Comparison of ENCODE assay signal across 8 worm cellular contexts in genomic region chrX:7306434-7306833, ce11.
TF ChIP-seq lines count a peak whose summit lies in the region.

No protein-coding gene starts in this region.

TF ChIP-seq in whole organism, L1 larva, 84 proteins besides CTCF, POLR2A, EP300 and RAD21 (continues in another document):
- no peak for TF ChIP-seq sox-4 (tag; optimal IDR thresholded peaks at IDR 0.05; lab: Kevin White, UChicago)
- TF ChIP-seq C04F5.9 (tag; optimal IDR thresholded peaks at IDR 0.05; lab: Kevin White, UChicago), result no peak
- TF ChIP-seq nhr-84 (tag; optimal IDR thresholded peaks at IDR 0.05; lab: Kevin White, UChicago), result no peak
- peak; percentile 97 for TF ChIP-seq lin-14 (GFP tag; optimal IDR thresholded peaks at IDR 0.05; lab: Kevin White, UChicago)
- peak; percentile 38 for TF ChIP-seq irx-1 (tag; optimal IDR thresholded peaks at IDR 0.05; lab: Kevin White, UChicago)
- TF ChIP-seq dsc-1 (tag; optimal IDR thresholded peaks at IDR 0.05; lab: Kevin White, UChicago), result no peak
- no peak for TF ChIP-seq pqm-1 (tag; optimal IDR thresholded peaks at IDR 0.05; lab: Kevin White, UChicago)
- no peak for TF ChIP-seq fkh-4 (tag; optimal IDR thresholded peaks at IDR 0.05; lab: Kevin White, UChicago; ENCODE audit: borderline replicate concordance)
- peak; percentile 10 to 14 for TF ChIP-seq lin-35 (GFP tag; optimal IDR thresholded peaks at IDR 0.05; lab: Kevin White, UChicago)
- no peak for TF ChIP-seq alr-1 (tag; optimal IDR thresholded peaks at IDR 0.05; lab: Kevin White, UChicago; ENCODE audit: borderline replicate concordance)
- TF ChIP-seq lir-3 (tag; optimal IDR thresholded peaks at IDR 0.05; lab: Kevin White, UChicago; ENCODE audit: poor library complexity), result peak; percentile 59

TF ChIP-seq in whole organism, L2 larva, 48 proteins besides CTCF, POLR2A, EP300 and RAD21 (continues in another document):
- TF ChIP-seq lin-11 (tag; optimal IDR thresholded peaks at IDR 0.05; lab: Kevin White, UChicago) (peak; percentile 37), sem-4 (tag; optimal IDR thresholded peaks at IDR 0.05; lab: Kevin White, UChicago) (no peak), C34F6.9 (tag; optimal IDR thresholded peaks at IDR 0.05; lab: Kevin White, UChicago) (peak; percentile 75), crh-2 (tag; optimal IDR thresholded peaks at IDR 0.05; lab: Kevin White, UChicago) (peak; percentile 85), ceh-82 (tag; optimal IDR thresholded peaks at IDR 0.05; lab: Kevin White, UChicago) (no peak), nhr-129 (tag; optimal IDR thresholded peaks at IDR 0.05; lab: Kevin White, UChicago) (peak; percentile 84), unc-62 (GFP tag; optimal IDR thresholded peaks at IDR 0.05; lab: Kevin White, UChicago) (no peak), alr-1 (tag; optimal IDR thresholded peaks at IDR 0.05; lab: Kevin White, UChicago) (no peak), zag-1 (tag; optimal IDR thresholded peaks at IDR 0.05; lab: Kevin White, UChicago) (peak; percentile 76), nhr-25 (tag; optimal IDR thresholded peaks at IDR 0.05; lab: Kevin White, UChicago) (peak; percentile 52), fos-1 (tag; optimal IDR thresholded peaks at IDR 0.05; lab: Kevin White, UChicago) (peak; percentile 73)

TF ChIP-seq in whole organism, L3 larva, 47 proteins besides CTCF, POLR2A, EP300 and RAD21 (continues in another document):
- TF ChIP-seq ceh-28 (tag; optimal IDR thresholded peaks at IDR 0.05; lab: Kevin White, UChicago) (peak; percentile 48), ceh-82 (tag; optimal IDR thresholded peaks at IDR 0.05; lab: Kevin White, UChicago) (no peak), tbx-2 (tag; optimal IDR thresholded peaks at IDR 0.05; lab: Kevin White, UChicago) (no peak), mdl-1 (tag; optimal IDR thresholded peaks at IDR 0.05; lab: Kevin White, UChicago) (peak; percentile 12), nhr-25 (tag; optimal IDR thresholded peaks at IDR 0.05; lab: Kevin White, UChicago) (no peak), nhr-67 (tag; optimal IDR thresholded peaks at IDR 0.05; lab: Kevin White, UChicago) (no peak), nhr-237 (tag; optimal IDR thresholded peaks at IDR 0.05; lab: Kevin White, UChicago) (no peak), zag-1 (tag; optimal IDR thresholded peaks at IDR 0.05; lab: Kevin White, UChicago) (no peak), ztf-11 (tag; optimal IDR thresholded peaks at IDR 0.05; lab: Kevin White, UChicago) (no peak), R02D3.7 (tag; optimal IDR thresholded peaks at IDR 0.05; lab: Kevin White, UChicago) (peak; percentile 1), nfya-1 (tag; optimal IDR thresholded peaks at IDR 0.05; lab: Kevin White, UChicago; ENCODE audit: insufficient read depth) (peak; percentile 72), unc-39 (tag; optimal IDR thresholded peaks at IDR 0.05; lab: Kevin White, UChicago) (no peak)

TF ChIP-seq in whole organism, L4 larva, 104 proteins besides CTCF, POLR2A, EP300 and RAD21 (continues in another document):
- TF ChIP-seq nhr-48 (tag; optimal IDR thresholded peaks at IDR 0.05; lab: Kevin White, UChicago) (no peak), zag-1 (tag; optimal IDR thresholded peaks at IDR 0.05; lab: Kevin White, UChicago) (no peak), nhr-237 (tag; optimal IDR thresholded peaks at IDR 0.05; lab: Kevin White, UChicago) (no peak), T26A8.4 (GFP tag; IDR thresholded peaks at IDR 0.05; lab: Robert Waterston, UW) (no peak), ceh-82 (tag; optimal IDR thresholded peaks at IDR 0.05; lab: Kevin White, UChicago) (no peak), nhr-76 (tag; optimal IDR thresholded peaks at IDR 0.05; lab: Kevin White, UChicago) (no peak), zfp-2 (tag; optimal IDR thresholded peaks at IDR 0.05; lab: Kevin White, UChicago) (no peak), snpc-4 (tag; optimal IDR thresholded peaks at IDR 0.05; lab: Kevin White, UChicago) (no peak), spr-3 (GFP tag; optimal IDR thresholded peaks at IDR 0.05; lab: Kevin White, UChicago) (no peak), T20F7.1 (GFP tag; optimal IDR thresholded peaks at IDR 0.05; lab: Kevin White, UChicago) (no peak), egl-43 (GFP tag; IDR thresholded peaks at IDR 0.05; lab: Robert Waterston, UW) (no peak; the same call in 1 of the 2 replicates), lin-15B (tag; optimal IDR thresholded peaks at IDR 0.05; lab: Kevin White, UChicago) (no peak), ceh-28 (tag; optimal IDR thresholded peaks at IDR 0.05; lab: Kevin White, UChicago) (no peak)

TF ChIP-seq in whole organism, early embryonic, 17 proteins besides CTCF, POLR2A, EP300 and RAD21:
- TF ChIP-seq F13C5.2 (tag; optimal IDR thresholded peaks at IDR 0.05; lab: Kevin White, UChicago) (peak; percentile 8), sea-1 (GFP tag; conservative IDR thresholded peaks at IDR 0.05; lab: Robert Waterston, UW) (no peak), hmg-4 (GFP tag; optimal IDR thresholded peaks at IDR 0.05; lab: Kevin White, UChicago) (peak; percentile 13)
TF ChIP-seq in whole organism, early embryonic: peak in this region for 2.

TF ChIP-seq in whole organism, late embryonic, 69 proteins besides CTCF, POLR2A, EP300 and RAD21 (continues in another document):
- no peak for TF ChIP-seq tbx-2 (tag; optimal IDR thresholded peaks at IDR 0.05; lab: Kevin White, UChicago)
- TF ChIP-seq unc-42 (tag; optimal IDR thresholded peaks at IDR 0.05; lab: Kevin White, UChicago), result no peak
- no peak for TF ChIP-seq ttx-3 (tag; optimal IDR thresholded peaks at IDR 0.05; lab: Kevin White, UChicago)
- no peak for TF ChIP-seq unc-55 (GFP tag; optimal IDR thresholded peaks at IDR 0.05; lab: Kevin White, UChicago)
- TF ChIP-seq nfya-1 (tag; optimal IDR thresholded peaks at IDR 0.05; lab: Kevin White, UChicago), result peak; percentile 63
- TF ChIP-seq sdc-2 (tag; optimal IDR thresholded peaks at IDR 0.05; lab: Kevin White, UChicago), result no peak
- no peak for TF ChIP-seq fax-1 (tag; optimal IDR thresholded peaks at IDR 0.05; lab: Kevin White, UChicago)
- no peak for TF ChIP-seq C08G9.2 (tag; optimal IDR thresholded peaks at IDR 0.05; lab: Kevin White, UChicago)
- TF ChIP-seq hlh-15 (tag; optimal IDR thresholded peaks at IDR 0.05; lab: Kevin White, UChicago), result no peak
- TF ChIP-seq syd-9 (tag; optimal IDR thresholded peaks at IDR 0.05; lab: Kevin White, UChicago), result no peak
- TF ChIP-seq dve-1 (tag; optimal IDR thresholded peaks at IDR 0.05; lab: Kevin White, UChicago), result peak; percentile 16
- TF ChIP-seq ceh-18 (tag; optimal IDR thresholded peaks at IDR 0.05; lab: Kevin White, UChicago), result peak; percentile 32
- TF ChIP-seq rnt-1 (tag; optimal IDR thresholded peaks at IDR 0.05; lab: Kevin White, UChicago), result no peak
- TF ChIP-seq ceh-2 (tag; optimal IDR thresholded peaks at IDR 0.05; lab: Kevin White, UChicago), result no peak
- TF ChIP-seq ceh-19 (GFP tag; optimal IDR thresholded peaks at IDR 0.05; lab: Kevin White, UChicago), result no peak
- no peak for TF ChIP-seq pros-1 (tag; optimal IDR thresholded peaks at IDR 0.05; lab: Kevin White, UChicago)
- TF ChIP-seq tbx-7 (tag; optimal IDR thresholded peaks at IDR 0.05; lab: Kevin White, UChicago), result no peak

TF ChIP-seq in whole organism, mixed stage, embryonic, 35 proteins besides CTCF, POLR2A, EP300 and RAD21:
- TF ChIP-seq ztf-11 (tag; optimal IDR thresholded peaks at IDR 0.05; lab: Kevin White, UChicago) (no peak), ces-1 (GFP tag; optimal IDR thresholded peaks at IDR 0.05; lab: Kevin White, UChicago) (peak; percentile 7), unc-39 (tag; optimal IDR thresholded peaks at IDR 0.05; lab: Kevin White, UChicago) (no peak), unc-120 (tag; optimal IDR thresholded peaks at IDR 0.05; lab: Kevin White, UChicago; ENCODE audit: poor library complexity, severe bottlenecking) (peak; percentile 57), nhr-2 (tag; optimal IDR thresholded peaks at IDR 0.05; lab: Kevin White, UChicago) (peak; percentile 31), nhr-76 (tag; optimal IDR thresholded peaks at IDR 0.05; lab: Kevin White, UChicago) (no peak), cnd-1 (tag; optimal IDR thresholded peaks at IDR 0.05; lab: Kevin White, UChicago) (no peak), pha-4 (tag; optimal IDR thresholded peaks at IDR 0.05; lab: Kevin White, UChicago) (peak; percentile 17), nhr-28 (tag; optimal IDR thresholded peaks at IDR 0.05; lab: Kevin White, UChicago) (no peak)

TF ChIP-seq in whole organism, young adult, 124 proteins besides CTCF, POLR2A, EP300 and RAD21 (continues in another document):
- TF ChIP-seq lsl-1 (GFP tag; optimal IDR thresholded peaks at IDR 0.05; lab: Kevin White, UChicago), result no peak
- TF ChIP-seq ceh-40 (GFP tag; IDR thresholded peaks at IDR 0.05; lab: Robert Waterston, UW), result no peak
- TF ChIP-seq ceh-91 (GFP tag; IDR thresholded peaks at IDR 0.05; lab: Robert Waterston, UW), result no peak
- TF ChIP-seq tbx-9 (tag; optimal IDR thresholded peaks at IDR 0.05; lab: Kevin White, UChicago; ENCODE audit: borderline replicate concordance), result no peak
- peak; percentile 58; the same call in 1 of the 2 replicates for TF ChIP-seq K11D2.4 (GFP tag; IDR thresholded peaks at IDR 0.05; lab: Robert Waterston, UW)
- no peak for TF ChIP-seq Y56A3A.18 (GFP tag; IDR thresholded peaks at IDR 0.05; lab: Robert Waterston, UW)
- no peak for TF ChIP-seq lsy-27 (tag; optimal IDR thresholded peaks at IDR 0.05; lab: Kevin White, UChicago; ENCODE audit: borderline replicate concordance, insufficient read depth)
- no peak for TF ChIP-seq F33H1.4 (GFP tag; IDR thresholded peaks at IDR 0.05; lab: Robert Waterston, UW)
- no peak for TF ChIP-seq let-607 (tag; optimal IDR thresholded peaks at IDR 0.05; lab: Kevin White, UChicago)
- TF ChIP-seq ztf-26 (tag; optimal IDR thresholded peaks at IDR 0.05; lab: Kevin White, UChicago), result no peak
- no peak for TF ChIP-seq attf-6 (GFP tag; IDR thresholded peaks at IDR 0.05; lab: Robert Waterston, UW)
- TF ChIP-seq F39B2.1 (GFP tag; IDR thresholded peaks at IDR 0.05; lab: Robert Waterston, UW), result no peak
- TF ChIP-seq hmg-20 (GFP tag; IDR thresholded peaks at IDR 0.05; lab: Robert Waterston, UW), result no peak
- no peak for TF ChIP-seq Y95B8A.8 (GFP tag; IDR thresholded peaks at IDR 0.05; lab: Robert Waterston, UW)
- no peak for TF ChIP-seq F57C9.4 (tag; optimal IDR thresholded peaks at IDR 0.05; lab: Kevin White, UChicago)
- TF ChIP-seq mes-4 (tag; optimal IDR thresholded peaks at IDR 0.05; lab: Kevin White, UChicago), result no peak
- no peak for TF ChIP-seq D2030.7 (GFP tag; IDR thresholded peaks at IDR 0.05; lab: Robert Waterston, UW)
- TF ChIP-seq B0336.3 (GFP tag; IDR thresholded peaks at IDR 0.05; lab: Robert Waterston, UW), result no peak
- no peak for TF ChIP-seq attf-5 (GFP tag; optimal IDR thresholded peaks at IDR 0.05; lab: Kevin White, UChicago)
- TF ChIP-seq tlf-1 (GFP tag; optimal IDR thresholded peaks at IDR 0.05; lab: Kevin White, UChicago), result no peak
- TF ChIP-seq C17E4.6 (GFP tag; IDR thresholded peaks at IDR 0.05; lab: Robert Waterston, UW), result no peak
- no peak for TF ChIP-seq unc-130 (GFP tag; optimal IDR thresholded peaks at IDR 0.05; lab: Kevin White, UChicago)
- no peak for TF ChIP-seq athp-1 (tag; optimal IDR thresholded peaks at IDR 0.05; lab: Kevin White, UChicago)
- TF ChIP-seq T26A5.8 (tag; optimal IDR thresholded peaks at IDR 0.05; lab: Kevin White, UChicago), result no peak
- TF ChIP-seq gei-17 (GFP tag; optimal IDR thresholded peaks at IDR 0.05; lab: Kevin White, UChicago), result peak; percentile 11
- no peak for TF ChIP-seq madf-3 (GFP tag; IDR thresholded peaks at IDR 0.05; lab: Robert Waterston, UW)
